Worm (Caenorhabditis elegans) whole organism, mixed stage, embryonic: Measurements from ENCODE around the gene sri-33.

ENCODE experiments used
- blmp-1 ChIP-seq: fragments of 150-350 bp; optimal IDR thresholded peaks from 2 replicates; lab custom pipeline; 2014; ENCODE audit warnings: missing biosample characterization, missing genetic modification characterization
- ces-1 ChIP-seq: fragments of 150-350 bp; optimal IDR thresholded peaks from 2 replicates; lab custom pipeline; 2014; ENCODE audit warnings: missing biosample characterization, missing genetic modification reagents, missing genetic modification characterization
- elt-1 ChIP-seq: sonication (generic microtip); optimal IDR thresholded peaks from 2 replicates; lab custom pipeline; 2017; ENCODE audit warnings: missing genetic modification characterization, mild to moderate bottlenecking, missing compliant biosample characterization, antibody characterized with exemption, moderate library complexity, borderline replicate concordance; ENCODE audit not compliant: insufficient read depth
- elt-3 ChIP-seq: fragments of 150-350 bp; optimal IDR thresholded peaks from 2 replicates; lab custom pipeline; 2014; ENCODE audit warnings: missing biosample characterization, missing genetic modification characterization
- lsy-2 ChIP-seq: fragments of 150-350 bp; optimal IDR thresholded peaks from 2 replicates; lab custom pipeline; 2014; ENCODE audit warnings: missing biosample characterization, missing genetic modification characterization
- mep-1 ChIP-seq: fragments of 150-350 bp; optimal IDR thresholded peaks from 2 replicates; lab custom pipeline; 2017; ENCODE audit warnings: missing biosample characterization, missing genetic modification reagents, missing genetic modification characterization, inconsistent platforms
- nhr-12 ChIP-seq: fragments of 150-350 bp; optimal IDR thresholded peaks from 2 replicates; lab custom pipeline; 2014; ENCODE audit warnings: missing biosample characterization, missing genetic modification characterization
- nhr-237 ChIP-seq: fragments of 150-350 bp; optimal IDR thresholded peaks from 2 replicates; lab custom pipeline; 2014; ENCODE audit warnings: missing biosample characterization, missing genetic modification characterization
- nhr-76 ChIP-seq: sonication (generic microtip); optimal IDR thresholded peaks from 2 replicates; lab custom pipeline; 2017; ENCODE audit warnings: missing biosample characterization, missing genetic modification characterization
- unc-39 ChIP-seq: fragments of 150-350 bp; optimal IDR thresholded peaks from 2 replicates; lab custom pipeline; 2014; ENCODE audit warnings: missing biosample characterization, missing genetic modification characterization

DNA sequence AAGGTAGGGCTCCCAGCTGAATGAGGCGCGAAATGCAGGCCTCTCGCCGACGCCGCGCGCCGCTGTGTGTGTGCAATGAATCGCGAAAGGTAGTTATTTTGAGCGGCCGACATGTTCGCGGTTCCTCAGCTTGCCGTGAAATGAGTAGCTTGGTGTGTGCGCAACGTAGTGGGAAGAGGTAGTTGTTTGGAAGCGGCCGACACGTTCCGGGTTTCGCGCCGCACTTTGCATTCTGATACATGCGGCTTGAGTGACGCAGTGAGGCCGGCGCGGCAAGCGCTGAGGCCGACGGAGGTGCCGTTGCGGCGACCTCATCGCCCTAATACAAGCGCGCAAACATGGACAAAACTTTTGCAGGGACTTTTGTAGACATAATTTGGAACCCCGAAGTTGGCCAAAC is 39.1 kb upstream of the sri-33 start:
- TF ChIP-seq ces-1 (GFP tag; lab: Kevin White, UChicago) = no peak
- TF ChIP-seq blmp-1 (tag; lab: Kevin White, UChicago) = no peak
- TF ChIP-seq nhr-237 = no peak
- TF ChIP-seq lsy-2 (tag; lab: Kevin White, UChicago) = no peak
- no peak for TF ChIP-seq nhr-76
- no peak for TF ChIP-seq nhr-12 (tag; lab: Kevin White, UChicago)
- TF ChIP-seq unc-39 (tag; lab: Kevin White, UChicago) = no peak
- TF ChIP-seq mep-1 (tag; lab: Kevin White, UChicago) = no peak
- no peak for TF ChIP-seq elt-3 (tag; lab: Kevin White, UChicago)
- TF ChIP-seq elt-1 (tag; lab: Kevin White, UChicago) = no peak
